Worm (Caenorhabditis elegans): ENCODE results near the gene ttr-26.

DNA sequence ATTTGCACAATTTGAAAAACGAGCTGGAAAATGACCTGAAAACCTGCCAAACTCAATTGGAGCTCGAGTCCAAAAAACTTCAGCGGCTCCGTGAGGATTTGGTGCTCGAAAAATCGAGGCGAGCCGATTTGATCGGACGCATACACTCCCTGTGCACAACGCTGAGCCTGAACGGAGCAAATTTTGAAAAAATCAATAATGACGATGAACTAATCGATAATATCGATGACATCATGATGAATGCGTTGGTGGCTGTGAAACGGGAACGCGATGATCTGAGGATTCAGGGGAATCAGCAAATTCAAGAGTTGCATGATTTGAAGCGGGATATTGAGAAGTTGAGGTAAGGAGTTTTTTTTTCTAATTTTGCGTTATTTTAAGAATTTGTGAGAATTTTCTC is 45.4 kb upstream of the ttr-26 start:
- TF ChIP-seq nfya-1 (tag; optimal IDR thresholded peaks at IDR 0.05) (no peak), hlh-13 (GFP tag; optimal IDR thresholded peaks at IDR 0.05) (no peak), elt-4 (tag; optimal IDR thresholded peaks at IDR 0.05) (no peak), hlh-15 (tag; optimal IDR thresholded peaks at IDR 0.05) (no peak), hlh-6 (tag; optimal IDR thresholded peaks at IDR 0.05) (no peak), pqm-1 (tag; optimal IDR thresholded peaks at IDR 0.05) (no peak), dve-1 (tag; optimal IDR thresholded peaks at IDR 0.05) (no peak), madf-2 (tag; optimal IDR thresholded peaks at IDR 0.05) (no peak)
